Fruit fly (Drosophila melanogaster): ENCODE results near the gene Hakai.

The Hakai gene

DNA sequence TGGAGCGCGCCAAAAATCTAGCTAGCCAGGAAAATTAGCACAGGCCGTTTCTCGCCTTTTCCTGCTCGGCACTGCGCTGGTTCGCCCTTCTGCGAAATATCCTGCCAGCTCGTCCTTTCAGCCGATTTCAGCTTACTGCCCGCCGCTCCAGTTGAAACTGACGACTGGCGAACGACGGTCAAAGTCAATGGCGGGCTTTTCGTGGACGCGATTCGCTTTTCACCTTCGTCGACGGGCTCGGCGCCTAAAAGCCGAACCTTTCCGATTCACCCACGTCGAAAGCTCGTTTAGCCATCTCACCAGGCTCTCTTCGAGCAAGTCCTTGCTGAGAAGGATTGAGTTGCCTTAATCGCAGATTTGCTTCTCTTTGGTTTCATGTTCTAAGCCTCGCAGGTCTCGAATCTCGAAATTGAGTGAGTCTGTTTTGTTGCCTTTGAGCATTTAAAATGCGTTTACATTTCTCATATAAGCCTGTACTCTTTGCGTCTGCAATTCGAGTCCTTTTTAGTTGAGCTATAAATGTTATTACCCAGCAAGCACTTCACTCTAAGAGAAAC, 23.2 kb upstream of the Hakai start (continued):
- TF ChIP-seq CG4328 (GFP tag; optimal IDR thresholded peaks at IDR 0.05), result no peak
- TF ChIP-seq Dad (GFP tag; optimal IDR thresholded peaks at IDR 0.05), result no peak
- TF ChIP-seq H15 (GFP tag; IDR thresholded peaks at IDR 0.05), result no peak
- TF ChIP-seq corto (GFP tag; optimal IDR thresholded peaks at IDR 0.05), result no peak
- no peak for TF ChIP-seq Antp (GFP tag; optimal IDR thresholded peaks at IDR 0.05)
- TF ChIP-seq Ets65A (GFP tag), result peak; percentile 71
- TF ChIP-seq aop (GFP tag; IDR thresholded peaks at IDR 0.05), result no peak
- no peak for TF ChIP-seq NFAT (GFP tag; IDR thresholded peaks at IDR 0.05)
- peak; percentile 24 to 43 for TF ChIP-seq Trl (optimal IDR thresholded peaks at IDR 0.05)
- TF ChIP-seq Trl (GFP tag; optimal IDR thresholded peaks at IDR 0.05), result no peak
- TF ChIP-seq jigr1 (GFP tag; IDR thresholded peaks at IDR 0.05), result no peak
- no peak for TF ChIP-seq seq (GFP tag; IDR thresholded peaks at IDR 0.05)

DNA sequence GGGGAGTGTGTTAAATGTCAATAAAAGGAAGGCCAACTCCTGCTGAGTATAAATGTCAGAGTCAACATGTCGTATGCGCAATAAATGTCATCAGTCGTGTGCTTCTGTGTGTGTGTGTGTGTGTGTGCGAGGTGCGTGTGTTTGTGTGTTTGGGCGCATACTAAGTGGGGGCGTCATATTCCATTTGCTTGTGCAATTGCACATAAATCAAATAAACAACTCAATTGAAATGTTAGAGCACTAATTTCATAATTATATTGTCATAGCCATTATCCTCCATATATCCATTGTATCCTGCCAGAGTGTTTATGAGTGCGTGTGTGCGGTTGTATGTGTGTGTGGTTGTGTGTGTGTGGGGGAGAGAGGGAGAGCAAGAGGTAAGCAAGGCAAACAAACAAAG, 11.8 kb upstream of the Hakai start:
- peak in 1 of 2 experiments; percentile 48 for TF ChIP-seq Dfd (GFP tag; optimal IDR thresholded peaks at IDR 0.05)
- no peak for TF ChIP-seq CG5953 (GFP tag; IDR thresholded peaks at IDR 0.05)
- no peak for TF ChIP-seq HLHmδ (GFP tag; optimal IDR thresholded peaks at IDR 0.05)
- no peak for TF ChIP-seq bsh (GFP tag; optimal IDR thresholded peaks at IDR 0.05)
- TF ChIP-seq Sry-δ (GFP tag; optimal IDR thresholded peaks at IDR 0.05), result no peak

DNA sequence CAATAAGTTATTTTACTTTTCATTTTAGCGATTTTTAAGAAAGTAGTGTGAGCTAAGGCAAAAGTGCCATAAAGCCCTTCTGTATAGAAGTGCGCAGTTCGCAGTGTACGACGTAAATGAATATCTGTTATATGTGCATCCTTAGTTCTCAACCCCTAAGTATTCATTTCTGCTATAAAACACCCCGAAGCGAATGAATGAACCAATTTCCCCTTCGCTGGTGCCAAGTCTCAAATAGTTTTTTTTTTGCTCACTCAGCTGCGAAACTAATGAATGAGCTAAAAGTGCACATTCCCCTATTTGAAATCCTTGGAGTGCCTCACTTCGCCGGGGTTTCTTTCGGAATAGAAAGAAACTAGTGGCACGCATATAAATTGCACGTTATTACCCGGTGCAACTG, 8.4 kb upstream of the Hakai start:
- TF ChIP-seq Sry-β (GFP tag; optimal IDR thresholded peaks at IDR 0.05) (no peak), Rfx (GFP tag; IDR thresholded peaks at IDR 0.05) (no peak), CTCF (GFP tag; optimal IDR thresholded peaks at IDR 0.05) (peak; percentile 62), pros (GFP tag; optimal IDR thresholded peaks at IDR 0.05) (peak; percentile 2), pita (GFP tag; optimal IDR thresholded peaks at IDR 0.05) (peak; percentile 27), CG10321 (GFP tag; IDR thresholded peaks at IDR 0.05) (no peak), sens (GFP tag) (peak; percentile 16), zf30C (GFP tag; optimal IDR thresholded peaks at IDR 0.05) (peak; percentile 20), sqz (GFP tag; optimal IDR thresholded peaks at IDR 0.05) (peak; percentile 44), z (GFP tag; IDR thresholded peaks at IDR 0.05) (peak; percentile 87), sens-2 (GFP tag; IDR thresholded peaks at IDR 0.05) (no peak)

DNA sequence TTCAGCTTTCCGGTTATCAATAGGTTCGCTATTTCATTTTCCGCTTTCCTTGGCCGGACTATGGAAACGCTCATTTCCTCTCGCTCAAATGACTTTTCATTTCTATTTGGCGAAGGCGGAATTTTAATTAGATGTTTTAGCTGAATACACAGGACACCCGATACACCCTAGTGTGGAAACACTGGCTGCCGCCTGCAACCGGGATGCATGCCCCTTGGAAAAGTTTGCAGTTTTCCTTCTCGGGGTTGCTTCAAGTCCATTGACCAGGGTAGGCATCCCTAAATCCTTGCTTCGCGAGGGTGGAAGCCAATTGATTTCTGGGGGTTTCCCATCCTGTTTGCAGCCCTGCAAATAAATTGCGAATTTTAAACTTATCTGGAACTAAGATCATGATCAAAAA, 6.7 kb upstream of the Hakai start:
- TF ChIP-seq CG16815 (GFP tag; optimal IDR thresholded peaks at IDR 0.05) (no peak), CG14710 (tag; optimal IDR thresholded peaks at IDR 0.05) (peak; percentile 76), Lpt (GFP tag; optimal IDR thresholded peaks at IDR 0.05) (no peak), cas (GFP tag; IDR thresholded peaks at IDR 0.05) (no peak), CG10654 (GFP tag; optimal IDR thresholded peaks at IDR 0.05) (no peak), Kr (GFP tag; optimal IDR thresholded peaks at IDR 0.05) (no peak), CG3281 (GFP tag; optimal IDR thresholded peaks at IDR 0.05) (no peak), CG12155 (GFP tag; optimal IDR thresholded peaks at IDR 0.05) (no peak), CG2199 (GFP tag; IDR thresholded peaks at IDR 0.05) (0 out of 3 replicates have a peak, but pooled peaks have one; percentile 42), pros (GFP tag; optimal IDR thresholded peaks at IDR 0.05) (peak; percentile 57), Dad (GFP tag; optimal IDR thresholded peaks at IDR 0.05) (no peak), Adf1 (GFP tag; IDR thresholded peaks at IDR 0.05) (no peak), esg (GFP tag; conservative IDR thresholded peaks at IDR 0.05) (no peak), Tbp (GFP tag; optimal IDR thresholded peaks at IDR 0.05) (no peak), Elba2 (GFP tag; optimal IDR thresholded peaks at IDR 0.05) (no peak), ara (GFP tag; IDR thresholded peaks at IDR 0.05) (no peak), CG6791 (GFP tag; IDR thresholded peaks at IDR 0.05; ENCODE audit: partially characterized antibody) (no peak), CG18262 (tag; optimal IDR thresholded peaks at IDR 0.05) (no peak), lola (GFP tag; optimal IDR thresholded peaks at IDR 0.05) (no peak), CG10979 (tag; optimal IDR thresholded peaks at IDR 0.05) (no peak), CG10321 (GFP tag; IDR thresholded peaks at IDR 0.05) (no peak)

All from whole organism, embryonic.